Worm (Caenorhabditis elegans): ENCODE measurements around the gene Y54G2A.49.

DNA sequence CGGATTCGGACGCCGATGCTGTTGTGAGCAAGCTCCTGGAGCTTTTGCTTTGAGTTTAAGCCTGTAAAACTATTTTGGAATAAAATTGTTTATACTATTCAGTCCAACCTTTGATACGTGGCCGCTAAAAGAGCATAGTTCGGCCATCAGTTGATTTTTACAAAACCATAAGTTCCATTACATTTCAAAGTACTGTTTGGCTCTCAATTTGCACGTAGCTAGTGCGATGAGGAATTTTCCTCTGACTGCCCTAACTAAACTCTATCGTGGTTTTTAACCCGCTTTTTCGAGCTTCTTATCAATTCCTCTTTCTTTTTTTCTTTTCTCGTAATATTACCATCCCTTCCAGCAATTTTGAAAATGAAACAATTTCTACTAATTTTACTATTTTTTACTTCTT is 29.6 kb downstream of the Y54G2A.49 start, which contains the start of gene clec-80:
- TF ChIP-seq elt-1 (tag; optimal IDR thresholded peaks at IDR 0.05; ENCODE audit: borderline replicate concordance, insufficient read depth) (no peak), lsy-2 (tag; optimal IDR thresholded peaks at IDR 0.05) (no peak), mab-5 (tag; optimal IDR thresholded peaks at IDR 0.05) (no peak), unc-62 (GFP tag; optimal IDR thresholded peaks at IDR 0.05) (no peak), ztf-11 (tag; optimal IDR thresholded peaks at IDR 0.05) (no peak), ceh-39 (tag; optimal IDR thresholded peaks at IDR 0.05) (no peak), flh-1 (GFP tag; optimal IDR thresholded peaks at IDR 0.05) (no peak), ham-2 (GFP tag; optimal IDR thresholded peaks at IDR 0.05) (no peak), tbx-8 (GFP tag; optimal IDR thresholded peaks at IDR 0.05) (no peak), snpc-4 (tag; optimal IDR thresholded peaks at IDR 0.05) (no peak), cnd-1 (tag; optimal IDR thresholded peaks at IDR 0.05) (no peak), nhr-12 (tag; optimal IDR thresholded peaks at IDR 0.05) (no peak), lin-32 (GFP tag; optimal IDR thresholded peaks at IDR 0.05) (no peak), elt-3 (tag; optimal IDR thresholded peaks at IDR 0.05) (no peak)
